Fruit fly (Drosophila melanogaster) whole organism, embryonic: ENCODE data around the gene pot.
A peak's percentile ranks its signal among the peaks of the same experiment; 100 is the strongest.

Source experiments
- ATbp ChIP-seq: fragments of 200-800 bp; sonication (Bioruptor generic); optimal IDR thresholded peaks from 2 replicates; lab custom pipeline; 2017; ENCODE audit warnings: missing biosample characterization, mild to moderate bottlenecking, missing genetic modification characterization, missing genetic modification reagents
- Bdp1 ChIP-seq: fragments of 200-800 bp; sonication (Bioruptor generic); optimal IDR thresholded peaks from 3 replicates; lab custom pipeline; 2016; ENCODE audit warnings: missing biosample characterization, missing genetic modification characterization
- Bteb2 ChIP-seq: fragments of 200-800 bp; sonication (Bioruptor generic); optimal IDR thresholded peaks from 2 replicates; lab custom pipeline; 2016; ENCODE audit warnings: missing biosample characterization, missing genetic modification characterization
- CG11696 ChIP-seq: fragments of 200-800 bp; sonication (Bioruptor generic); IDR thresholded peaks from 2 replicates; pipeline ENCODE4 v1.3.6; 2022; ENCODE audit warnings: missing biosample characterization, missing genetic modification characterization
- CG12219 ChIP-seq: fragments of 200-800 bp; sonication (Bioruptor generic); optimal IDR thresholded peaks from 3 replicates; lab custom pipeline; 2018; ENCODE audit warnings: missing biosample characterization, mild to moderate bottlenecking, missing genetic modification characterization
- CG12744 ChIP-seq: fragments of 200-800 bp; sonication (Bioruptor generic); optimal IDR thresholded peaks from 2 replicates; lab custom pipeline; 2016; ENCODE audit warnings: missing biosample characterization, missing genetic modification characterization
- CG13123 ChIP-seq: fragments of 200-800 bp; sonication (Bioruptor generic); optimal IDR thresholded peaks from 2 replicates; lab custom pipeline; 2016; ENCODE audit warnings: missing biosample characterization, missing genetic modification characterization
- CG13287 ChIP-seq: fragments of 200-800 bp; sonication (Bioruptor generic); IDR thresholded peaks from 2 replicates; pipeline ENCODE4 v1.3.6; 2022; ENCODE audit warnings: missing biosample characterization, missing genetic modification characterization; ENCODE audit not compliant: partially characterized antibody
- CG18599 ChIP-seq: fragments of 200-800 bp; sonication (Bioruptor generic); optimal IDR thresholded peaks from 3 replicates; lab custom pipeline; 2017; ENCODE audit warnings: missing biosample characterization, missing genetic modification characterization, mild to moderate bottlenecking, moderate library complexity, missing genetic modification reagents
- CG2129 ChIP-seq: fragments of 200-800 bp; sonication (Bioruptor generic); IDR thresholded peaks from 2 replicates; pipeline ENCODE4 v1.3.6; 2022; ENCODE audit warnings: missing biosample characterization, missing genetic modification characterization; ENCODE audit not compliant: partially characterized antibody
- CG2199 ChIP-seq: fragments of 200-800 bp; sonication (Bioruptor generic); IDR thresholded peaks from 3 replicates; pipeline ENCODE4 v1.3.6; 2022; ENCODE audit warnings: missing biosample characterization, missing genetic modification characterization
- CG33557 ChIP-seq: fragments of 200-800 bp; sonication (Bioruptor generic); optimal IDR thresholded peaks from 2 replicates; lab custom pipeline; 2019; ENCODE audit warnings: missing biosample characterization, mild to moderate bottlenecking, missing genetic modification characterization, moderate library complexity
- CG3726 ChIP-seq: fragments of 200-800 bp; sonication (Bioruptor generic); IDR thresholded peaks from 3 replicates; pipeline ENCODE4, ENCODE4 v1.3.6; 2022; ENCODE audit warnings: missing biosample characterization, missing genetic modification characterization
- CG4707 ChIP-seq: fragments of 200-800 bp; sonication (Bioruptor generic); optimal IDR thresholded peaks from 2 replicates; lab custom pipeline; 2018; ENCODE audit warnings: missing biosample characterization, mild to moderate bottlenecking, missing genetic modification characterization, moderate library complexity
- CG6654 ChIP-seq: fragments of 200-800 bp; sonication (Bioruptor generic); optimal IDR thresholded peaks from 2 replicates; lab custom pipeline; 2017; ENCODE audit warnings: missing biosample characterization, mild to moderate bottlenecking, missing genetic modification characterization
- CG9437 ChIP-seq: fragments of 200-800 bp; sonication (Bioruptor generic); optimal IDR thresholded peaks from 2 replicates; lab custom pipeline; 2018; ENCODE audit warnings: missing biosample characterization, mild to moderate bottlenecking, missing genetic modification characterization
- CHES-1-like ChIP-seq: fragments of 200-800 bp; sonication (Bioruptor generic); optimal IDR thresholded peaks from 2 replicates; lab custom pipeline; 2016; ENCODE audit warnings: missing biosample characterization, missing genetic modification characterization
- Dad ChIP-seq: fragments of 200-800 bp; sonication (Bioruptor generic); optimal IDR thresholded peaks from 3 replicates; lab custom pipeline; 2016; ENCODE audit warnings: missing biosample characterization, missing genetic modification characterization
- Dek ChIP-seq: fragments of 200-800 bp; sonication (Bioruptor generic); optimal IDR thresholded peaks from 3 replicates; lab custom pipeline; 2019; ENCODE audit warnings: missing biosample characterization, mild to moderate bottlenecking, missing genetic modification characterization, moderate library complexity
- GATAe ChIP-seq: fragments of 200-800 bp; sonication (Bioruptor generic); conservative IDR thresholded peaks from 2 replicates; pipeline ENCODE4 v1.3.6; 2022; ENCODE audit warnings: missing biosample characterization, missing genetic modification characterization
- Gug ChIP-seq: fragments of 200-800 bp; sonication (Bioruptor generic); IDR thresholded peaks from 4 replicates; pipeline ENCODE4 v1.3.6; 2022; ENCODE audit warnings: missing biosample characterization, missing genetic modification characterization
- Hand ChIP-seq: fragments of 200-800 bp; sonication (Bioruptor generic); optimal IDR thresholded peaks from 2 replicates; lab custom pipeline; 2017; ENCODE audit warnings: mild to moderate bottlenecking, missing biosample characterization, missing genetic modification reagents, missing genetic modification characterization
- Lpt ChIP-seq: fragments of >200 bp; optimal IDR thresholded peaks from 2 replicates; lab custom pipeline; 2018; ENCODE audit warnings: missing biosample characterization, missing genetic modification characterization
- Max ChIP-seq: fragments of 200-800 bp; sonication (Bioruptor generic); optimal IDR thresholded peaks from 2 replicates; lab custom pipeline; 2016; ENCODE audit warnings: missing biosample characterization, mild to moderate bottlenecking, missing genetic modification characterization
- Oli ChIP-seq: fragments of 200-800 bp; sonication (Bioruptor generic); optimal IDR thresholded peaks from 2 replicates; lab custom pipeline; 2018; ENCODE audit warnings: missing biosample characterization, mild to moderate bottlenecking, missing genetic modification characterization, moderate library complexity
- Scr ChIP-seq: fragments of 200-800 bp; sonication (Bioruptor generic); IDR thresholded peaks from 2 replicates; pipeline ENCODE4 v1.3.6; 2022; ENCODE audit warnings: missing biosample characterization, missing genetic modification characterization; ENCODE audit not compliant: partially characterized antibody
- Side ChIP-seq: fragments of 200-800 bp; sonication (Bioruptor generic); optimal IDR thresholded peaks from 2 replicates; lab custom pipeline; 2016; ENCODE audit warnings: missing biosample characterization, missing genetic modification characterization
- ash1 ChIP-seq: fragments of 200-800 bp; sonication (Bioruptor generic); optimal IDR thresholded peaks from 2 replicates; lab custom pipeline; 2018; ENCODE audit warnings: missing biosample characterization, mild to moderate bottlenecking, missing genetic modification characterization
- ato ChIP-seq: fragments of 200-800 bp; sonication (Bioruptor generic); IDR thresholded peaks from 2 replicates; pipeline ENCODE4 v1.3.6; 2022; ENCODE audit warnings: missing biosample characterization, missing genetic modification characterization; ENCODE audit not compliant: partially characterized antibody
- btn ChIP-seq: fragments of 200-800 bp; sonication (Bioruptor generic); optimal IDR thresholded peaks from 2 replicates; lab custom pipeline; 2016; ENCODE audit warnings: missing biosample characterization, missing genetic modification characterization
- chinmo ChIP-seq: fragments of 200-800 bp; sonication (Bioruptor generic); IDR thresholded peaks from 4 replicates; pipeline ENCODE4 v1.3.6; 2022; ENCODE audit warnings: missing biosample characterization, missing genetic modification characterization; ENCODE audit not compliant: partially characterized antibody
- crol ChIP-seq: fragments of 200-800 bp; sonication (Bioruptor generic); IDR thresholded peaks from 2 replicates; pipeline ENCODE4 v1.3.6; 2022; ENCODE audit warnings: missing biosample characterization, missing genetic modification characterization
- ems ChIP-seq: fragments of 200-800 bp; sonication (Bioruptor generic); optimal IDR thresholded peaks from 3 replicates; lab custom pipeline; 2016; ENCODE audit warnings: missing biosample characterization, missing genetic modification characterization
- esg ChIP-seq: fragments of 200-800 bp; sonication (Bioruptor generic); conservative IDR thresholded peaks from 2 replicates; pipeline ENCODE4 v1.3.6; 2022; ENCODE audit warnings: missing biosample characterization, missing genetic modification characterization
- exex ChIP-seq: fragments of 200-800 bp; sonication (Bioruptor generic); optimal IDR thresholded peaks from 4 replicates; lab custom pipeline; 2018; ENCODE audit warnings: missing biosample characterization, mild to moderate bottlenecking, missing genetic modification characterization, moderate library complexity
- ham ChIP-seq: fragments of 200-800 bp; sonication (Bioruptor generic); IDR thresholded peaks from 2 replicates; pipeline ENCODE4 v1.3.6; 2022; ENCODE audit warnings: missing biosample characterization, missing genetic modification characterization
- her ChIP-seq: fragments of 200-800 bp; sonication (Bioruptor generic); optimal IDR thresholded peaks from 2 replicates; lab custom pipeline; 2016; ENCODE audit warnings: missing biosample characterization, missing genetic modification characterization
- lab ChIP-seq: fragments of 200-800 bp; sonication (Bioruptor generic); optimal IDR thresholded peaks from 3 replicates; lab custom pipeline; 2017; ENCODE audit warnings: missing biosample characterization, missing genetic modification characterization, mild to moderate bottlenecking, moderate library complexity, missing genetic modification reagents
- pfk ChIP-seq: fragments of 200-800 bp; sonication (Bioruptor generic); optimal IDR thresholded peaks from 2 replicates; lab custom pipeline; 2018; ENCODE audit warnings: missing biosample characterization, mild to moderate bottlenecking, missing genetic modification characterization, moderate library complexity
- ro ChIP-seq: fragments of 200-800 bp; sonication (Bioruptor generic); IDR thresholded peaks from 2 replicates; pipeline ENCODE4 v1.3.6; 2022; ENCODE audit warnings: missing biosample characterization, missing genetic modification characterization
- sna ChIP-seq: fragments of 200-800 bp; sonication (Bioruptor generic); IDR thresholded peaks from 2 replicates; pipeline ENCODE4 v1.3.6; 2022; ENCODE audit warnings: missing biosample characterization, missing genetic modification characterization; ENCODE audit not compliant: partially characterized antibody
- sqz ChIP-seq: fragments of 200-800 bp; sonication (Bioruptor generic); optimal IDR thresholded peaks from 3 replicates; lab custom pipeline; 2018; ENCODE audit warnings: missing biosample characterization, mild to moderate bottlenecking, missing genetic modification characterization
- tap ChIP-seq: fragments of 200-800 bp; optimal IDR thresholded peaks from 3 replicates; lab custom pipeline; 2019; ENCODE audit warnings: missing biosample characterization, mild to moderate bottlenecking, missing genetic modification characterization, moderate library complexity
- tna ChIP-seq: fragments of 200-800 bp; sonication (Bioruptor generic); IDR thresholded peaks from 2 replicates; pipeline ENCODE4 v1.3.6; 2022; ENCODE audit warnings: missing biosample characterization, missing genetic modification characterization; ENCODE audit not compliant: partially characterized antibody
- tx ChIP-seq: fragments of 200-800 bp; sonication (Bioruptor generic); optimal IDR thresholded peaks from 2 replicates; lab custom pipeline; 2016; ENCODE audit warnings: missing biosample characterization, missing genetic modification characterization
- unc-4 ChIP-seq: fragments of 200-800 bp; sonication (Bioruptor generic); IDR thresholded peaks from 2 replicates; pipeline ENCODE4 v1.3.6; 2022; ENCODE audit warnings: missing biosample characterization, missing genetic modification characterization; ENCODE audit not compliant: partially characterized antibody
- vvl ChIP-seq: fragments of 200-800 bp; sonication (Bioruptor generic); IDR thresholded peaks from 2 replicates; pipeline ENCODE4 v1.3.6; 2022; ENCODE audit warnings: missing biosample characterization, missing genetic modification characterization
- wdn ChIP-seq: fragments of 200-800 bp; sonication (Bioruptor generic); IDR thresholded peaks from 2 replicates; pipeline ENCODE4 v1.3.6; 2022; ENCODE audit warnings: missing biosample characterization, missing genetic modification characterization
- yki ChIP-seq: fragments of >200 bp; optimal IDR thresholded peaks from 3 replicates; lab custom pipeline; 2018
- zen2 ChIP-seq: fragments of 200-800 bp; sonication (Bioruptor generic); IDR thresholded peaks from 3 replicates; pipeline ENCODE4 v1.3.6; 2022; ENCODE audit warnings: missing biosample characterization, missing genetic modification characterization; ENCODE audit not compliant: partially characterized antibody
- zfh1 ChIP-seq: fragments of 200-800 bp; sonication (Bioruptor generic); IDR thresholded peaks from 3 replicates; pipeline ENCODE4 v1.3.6; 2022; ENCODE audit warnings: missing biosample characterization, missing genetic modification characterization

Gene pot

DNA sequence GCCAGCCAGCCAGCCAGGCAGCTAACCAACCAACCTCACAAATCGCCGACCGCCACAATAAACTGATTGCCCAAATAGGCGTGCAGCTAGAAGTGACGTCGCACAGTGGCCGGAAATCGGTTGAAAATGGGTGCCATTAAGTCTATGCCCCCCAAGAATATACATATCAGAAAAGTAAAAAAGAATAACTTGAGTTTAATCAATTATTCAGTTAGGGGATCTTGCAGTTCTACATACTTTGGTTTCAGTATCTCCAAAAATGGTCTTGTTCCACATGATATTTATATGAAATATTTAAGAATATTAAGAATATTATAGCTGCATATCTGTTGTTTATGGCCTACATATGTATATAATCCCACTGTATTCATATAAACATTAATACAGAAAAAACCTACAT is 31.7 kb downstream of the pot start (continued):
- TF ChIP-seq ems (GFP tag; lab: Kevin White, UChicago) (no peak), CG12744 (GFP tag; lab: Kevin White, UChicago) (no peak), CHES-1-like (no peak), esg (GFP tag; lab: Robert Waterston, UW) (peak; percentile 34; the same call in 1 of the 2 replicates), ash1 (GFP tag; lab: Kevin White, UChicago) (no peak), pfk (GFP tag; lab: Kevin White, UChicago) (no peak), exex (peak; percentile 26), zfh1 (GFP tag; lab: Robert Waterston, UW) (no peak), Hand (GFP tag; lab: Kevin White, UChicago) (no peak), CG2199 (GFP tag; lab: Robert Waterston, UW) (peak; percentile 34; the same call in 1 of the 3 replicates), Side (no peak), CG9437 (GFP tag; lab: Kevin White, UChicago) (peak; percentile 16), CG18599 (GFP tag; lab: Kevin White, UChicago) (peak; percentile 57), Oli (tag; lab: Kevin White, UChicago) (peak; percentile 60), Max (GFP tag; lab: Kevin White, UChicago) (no peak), Gug (no peak), tna (GFP tag; lab: Robert Waterston, UW) (0 out of 2 replicates have a peak, but pooled peaks have one; percentile 25), sqz (GFP tag; lab: Kevin White, UChicago) (peak; percentile 12), wdn (GFP tag; lab: Robert Waterston, UW) (no peak), Bteb2 (no peak), yki (lab: Kevin White, UChicago) (no peak), CG12219 (peak; percentile 19), CG13287 (no peak), Bdp1 (no peak), GATAe (GFP tag; lab: Robert Waterston, UW) (no peak), crol (GFP tag; lab: Robert Waterston, UW) (no peak), CG33557 (GFP tag; lab: Kevin White, UChicago) (no peak), lab (peak; percentile 61), CG11696 (GFP tag; lab: Robert Waterston, UW) (no peak), sna (GFP tag; lab: Robert Waterston, UW) (no peak), her (GFP tag; lab: Kevin White, UChicago) (no peak), Lpt (GFP tag; lab: Kevin White, UChicago) (no peak), CG13123 (GFP tag; lab: Kevin White, UChicago) (no peak), CG3726 (GFP tag; lab: Robert Waterston, UW) (no peak), Dek (tag; lab: Kevin White, UChicago) (peak; percentile 37), ato (GFP tag; lab: Robert Waterston, UW) (no peak), CG4707 (no peak), unc-4 (GFP tag; lab: Robert Waterston, UW) (no peak), CG2129 (GFP tag; lab: Robert Waterston, UW) (no peak), chinmo (no peak), CG6654 (GFP tag; lab: Kevin White, UChicago) (no peak), vvl (GFP tag; lab: Robert Waterston, UW) (peak; percentile 52; the same call in 1 of the 2 replicates), tx (GFP tag; lab: Kevin White, UChicago) (no peak), Dad (GFP tag; lab: Kevin White, UChicago) (no peak), btn (GFP tag; lab: Kevin White, UChicago) (no peak), ATbp (GFP tag; lab: Kevin White, UChicago) (peak; percentile 32), ro (no peak), tap (tag; lab: Kevin White, UChicago) (no peak), ham (GFP tag; lab: Robert Waterston, UW) (no peak), zen2 (GFP tag; lab: Robert Waterston, UW) (no peak), Scr (GFP tag; lab: Robert Waterston, UW) (no peak)
